Worm (Caenorhabditis elegans): ENCODE data around the gene ucr-2.3.

The ucr-2.3 gene

DNA sequence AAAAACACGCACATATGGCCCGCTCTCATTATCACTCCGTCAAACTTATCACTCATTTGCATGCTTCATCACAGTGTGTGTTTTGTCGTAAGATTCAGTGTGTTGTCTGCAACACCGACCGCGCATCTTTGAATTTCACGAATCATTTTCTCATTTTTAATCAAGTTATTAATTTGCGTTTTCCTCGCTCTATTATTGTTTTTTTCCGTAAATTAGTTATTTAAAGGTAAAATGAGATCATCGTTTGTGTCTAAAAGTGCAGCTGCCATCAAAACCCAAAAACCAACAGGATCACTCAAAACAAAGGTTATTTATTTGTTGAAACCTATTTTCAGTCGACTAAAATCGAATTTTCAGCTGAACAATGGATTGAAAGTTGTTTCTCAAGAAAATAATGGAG lies at the start of gene ucr-2.3, which contains the start of gene T24C4.5:
Gene ucr-2.3 (plus strand): TSS at position 227 of the 400 bp plus-strand sequence.
Gene T24C4.5 (minus strand): TSS at position 101 of the 400 bp plus-strand sequence.
- no peak for TF ChIP-seq zag-1 (tag; optimal IDR thresholded peaks at IDR 0.05)
- TF ChIP-seq unc-62 (GFP tag; optimal IDR thresholded peaks at IDR 0.05) = no peak
- TF ChIP-seq alr-1 (tag; optimal IDR thresholded peaks at IDR 0.05) = no peak
- TF ChIP-seq sem-4 (tag; optimal IDR thresholded peaks at IDR 0.05) = no peak
- no peak for TF ChIP-seq ceh-16 (tag; optimal IDR thresholded peaks at IDR 0.05)
- TF ChIP-seq nhr-237 (tag; optimal IDR thresholded peaks at IDR 0.05) = no peak

ce11 chrIII:831961-832360 lies 47.7 kb upstream of the ucr-2.3 start, which contains the start of gene ceeh-1:
ceeh-1 (minus strand) TSS chrIII:832277.
- no peak for TF ChIP-seq elt-3 (tag; optimal IDR thresholded peaks at IDR 0.05)
- TF ChIP-seq nhr-21 (tag; optimal IDR thresholded peaks at IDR 0.05) = no peak
- TF ChIP-seq fos-1 (tag; optimal IDR thresholded peaks at IDR 0.05) = peak; percentile 32
- TF ChIP-seq lin-13 (GFP tag; optimal IDR thresholded peaks at IDR 0.05) = no peak
- no peak for TF ChIP-seq zag-1 (tag; optimal IDR thresholded peaks at IDR 0.05)
- no peak for TF ChIP-seq peb-1 (tag; optimal IDR thresholded peaks at IDR 0.05)

DNA sequence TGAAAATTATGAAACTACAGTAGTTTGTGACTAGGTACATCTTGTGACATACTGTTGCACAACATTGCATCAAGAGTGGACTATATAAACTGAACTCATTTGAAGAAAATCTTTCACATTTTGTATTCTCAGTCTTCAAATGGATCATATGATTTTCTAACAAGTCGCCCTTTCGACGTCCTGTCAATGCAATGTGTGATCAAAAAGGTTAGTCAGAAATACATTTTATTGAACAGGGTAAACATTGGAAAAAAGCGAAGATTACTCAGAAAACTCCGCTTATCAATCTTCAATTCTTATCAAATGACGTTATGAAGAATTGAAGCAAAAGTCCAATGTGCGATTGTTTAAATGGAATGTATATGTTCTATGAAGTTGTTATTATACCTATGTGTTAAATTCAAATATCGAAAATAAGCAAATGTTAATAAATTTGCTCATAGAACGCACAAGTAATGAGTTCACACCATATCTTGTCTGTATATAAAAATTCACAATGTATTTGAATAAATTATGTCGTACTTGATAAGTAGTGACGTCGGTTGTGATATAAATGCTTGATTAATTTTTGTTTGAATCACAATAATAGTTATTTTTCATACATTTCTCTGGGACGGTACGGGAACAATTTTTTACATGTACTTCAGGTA lies 46.7 kb upstream of the ucr-2.3 start, which contains the start of gene zip-2:
Gene zip-2 (plus strand): TSS at position 128 of the 650 bp plus-strand sequence.
- no peak for TF ChIP-seq unc-39 (tag; optimal IDR thresholded peaks at IDR 0.05)
- TF ChIP-seq ceh-82 (tag; optimal IDR thresholded peaks at IDR 0.05) = no peak
- peak; percentile 16 for TF ChIP-seq nhr-25 (tag; optimal IDR thresholded peaks at IDR 0.05)
- TF ChIP-seq nhr-12 (tag; optimal IDR thresholded peaks at IDR 0.05) = no peak
- no peak for TF ChIP-seq lin-39 (tag; optimal IDR thresholded peaks at IDR 0.05)
- no peak for TF ChIP-seq elt-3 (tag; optimal IDR thresholded peaks at IDR 0.05)
- no peak for TF ChIP-seq ceh-16 (tag; optimal IDR thresholded peaks at IDR 0.05)
- TF ChIP-seq mab-5 (tag; optimal IDR thresholded peaks at IDR 0.05) = no peak
- TF ChIP-seq nhr-6 (tag; optimal IDR thresholded peaks at IDR 0.05) = no peak
- no peak for TF ChIP-seq mdl-1 (tag; optimal IDR thresholded peaks at IDR 0.05)
- no peak for TF ChIP-seq ztf-4 (tag; optimal IDR thresholded peaks at IDR 0.05)
- no peak for TF ChIP-seq unc-62 (GFP tag; optimal IDR thresholded peaks at IDR 0.05)
- TF ChIP-seq ztf-11 (tag; optimal IDR thresholded peaks at IDR 0.05) = no peak
- no peak for TF ChIP-seq Y55F3AM.14 (GFP tag; optimal IDR thresholded peaks at IDR 0.05)
- TF ChIP-seq sma-9 (GFP tag; optimal IDR thresholded peaks at IDR 0.05) = peak; percentile 60
- no peak for TF ChIP-seq sma-9 (tag; optimal IDR thresholded peaks at IDR 0.05)
- no peak for TF ChIP-seq nhr-11 (tag; optimal IDR thresholded peaks at IDR 0.05)
- TF ChIP-seq mbf-1 (tag; optimal IDR thresholded peaks at IDR 0.05) = no peak
- no peak for TF ChIP-seq sem-4 (tag; optimal IDR thresholded peaks at IDR 0.05)
- TF ChIP-seq elt-1 (tag; optimal IDR thresholded peaks at IDR 0.05) = no peak
- TF ChIP-seq sma-3 (GFP tag; optimal IDR thresholded peaks at IDR 0.05) = peak; percentile 11
- no peak for TF ChIP-seq unc-55 (GFP tag; optimal IDR thresholded peaks at IDR 0.05)
- no peak for TF ChIP-seq lsy-2 (tag; optimal IDR thresholded peaks at IDR 0.05)
- TF ChIP-seq ZK546.5 (tag; optimal IDR thresholded peaks at IDR 0.05) = no peak
- TF ChIP-seq lin-11 (tag; optimal IDR thresholded peaks at IDR 0.05) = no peak
- TF ChIP-seq nhr-77 (tag; optimal IDR thresholded peaks at IDR 0.05) = no peak
- no peak for TF ChIP-seq zag-1 (tag; optimal IDR thresholded peaks at IDR 0.05)
- no peak for TF ChIP-seq dmd-4 (tag; optimal IDR thresholded peaks at IDR 0.05)
- TF ChIP-seq aly-2 (tag; optimal IDR thresholded peaks at IDR 0.05) = no peak
- TF ChIP-seq nhr-10 (tag; optimal IDR thresholded peaks at IDR 0.05) = no peak
- TF ChIP-seq fos-1 (tag; optimal IDR thresholded peaks at IDR 0.05) = peak; percentile 95
- no peak for TF ChIP-seq R02D3.7 (tag; optimal IDR thresholded peaks at IDR 0.05)
- TF ChIP-seq nhr-129 (tag; optimal IDR thresholded peaks at IDR 0.05) = peak; percentile 88
- TF ChIP-seq ztf-1 (GFP tag; conservative IDR thresholded peaks at IDR 0.05) = no peak
- TF ChIP-seq crh-2 (tag; optimal IDR thresholded peaks at IDR 0.05) = peak; percentile 76
- TF ChIP-seq nhr-237 (tag; optimal IDR thresholded peaks at IDR 0.05) = no peak
- no peak for TF ChIP-seq nhr-23 (tag; optimal IDR thresholded peaks at IDR 0.05)
- peak; percentile 4 for TF ChIP-seq lin-13 (GFP tag; optimal IDR thresholded peaks at IDR 0.05)
- TF ChIP-seq ama-1 (optimal IDR thresholded peaks at IDR 0.05) = peak; percentile 2
- TF ChIP-seq peb-1 (tag; optimal IDR thresholded peaks at IDR 0.05) = no peak
- TF ChIP-seq C34F6.9 (tag; optimal IDR thresholded peaks at IDR 0.05) = peak; percentile 18
- TF ChIP-seq skn-1 (tag; optimal IDR thresholded peaks at IDR 0.05) = no peak
- peak; percentile 49 for TF ChIP-seq gmeb-1 (tag; optimal IDR thresholded peaks at IDR 0.05)
- TF ChIP-seq blmp-1 (tag; optimal IDR thresholded peaks at IDR 0.05; ENCODE audit: insufficient read depth) = no peak
- TF ChIP-seq egl-27 (tag; optimal IDR thresholded peaks at IDR 0.05) = no peak
- peak; percentile 45 for TF ChIP-seq nhr-21 (tag; optimal IDR thresholded peaks at IDR 0.05)
- no peak for TF ChIP-seq F13H6.1 (tag; optimal IDR thresholded peaks at IDR 0.05)
- TF ChIP-seq alr-1 (tag; optimal IDR thresholded peaks at IDR 0.05) = no peak
- no peak for TF ChIP-seq snpc-4 (tag; optimal IDR thresholded peaks at IDR 0.05)
